Worm (Caenorhabditis elegans): ENCODE results near the gene mett-10.
A peak's percentile ranks its signal among the peaks of the same experiment; 100 is the strongest.

Gene mett-10

DNA sequence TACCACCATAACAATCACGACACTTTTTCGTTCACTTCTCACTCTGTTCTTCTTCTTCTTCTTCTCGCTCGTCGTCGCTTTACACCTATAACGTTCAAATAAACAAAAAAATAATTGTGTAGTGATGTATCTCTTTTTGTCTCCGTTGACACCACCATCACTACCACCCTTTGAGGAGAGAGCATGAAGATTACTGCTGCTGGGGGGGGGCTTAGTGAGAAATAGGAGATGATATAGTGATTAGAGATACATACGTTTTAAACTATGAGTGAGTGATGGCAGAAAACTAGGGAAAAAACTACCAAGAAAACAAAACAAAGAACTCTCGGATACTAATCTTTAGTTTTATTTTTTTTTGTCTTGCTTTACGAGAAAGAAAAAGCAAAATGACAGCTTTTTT is 11.5 kb downstream of the mett-10 start:
- TF ChIP-seq ceh-13 (GFP tag; optimal IDR thresholded peaks at IDR 0.05), result no peak
- no peak for TF ChIP-seq flt-1 (GFP tag; IDR thresholded peaks at IDR 0.05)
- TF ChIP-seq pes-1 (GFP tag; IDR thresholded peaks at IDR 0.05), result no peak
- no peak for TF ChIP-seq ceh-36 (tag; optimal IDR thresholded peaks at IDR 0.05)
- no peak for TF ChIP-seq ama-1 (optimal IDR thresholded peaks at IDR 0.05)
- no peak for TF ChIP-seq sea-1 (GFP tag; conservative IDR thresholded peaks at IDR 0.05)
- no peak for TF ChIP-seq hmg-4 (GFP tag; optimal IDR thresholded peaks at IDR 0.05)
- no peak for TF ChIP-seq tbx-37 (GFP tag; conservative IDR thresholded peaks at IDR 0.05)
- no peak for TF ChIP-seq B0310.2 (tag; optimal IDR thresholded peaks at IDR 0.05)
- no peak for TF ChIP-seq aly-1 (tag; optimal IDR thresholded peaks at IDR 0.05)

- TF ChIP-seq ceh-13 (GFP tag; optimal IDR thresholded peaks at IDR 0.05) (no peak), tbx-37 (GFP tag; conservative IDR thresholded peaks at IDR 0.05) (no peak), hnd-1 (tag; optimal IDR thresholded peaks at IDR 0.05) (no peak), F13C5.2 (tag; optimal IDR thresholded peaks at IDR 0.05) (no peak), aly-1 (tag; optimal IDR thresholded peaks at IDR 0.05) (no peak), sea-1 (GFP tag; conservative IDR thresholded peaks at IDR 0.05) (no peak), flt-1 (GFP tag; IDR thresholded peaks at IDR 0.05) (no peak), pes-1 (GFP tag; IDR thresholded peaks at IDR 0.05) (no peak), tbx-11 (GFP tag; IDR thresholded peaks at IDR 0.05) (no peak), B0310.2 (tag; optimal IDR thresholded peaks at IDR 0.05) (no peak), hmg-4 (GFP tag; optimal IDR thresholded peaks at IDR 0.05) (no peak)
Measured at ce11 chrIII:10132495-10133450, 17.9 kb downstream of the mett-10 start.

ce11 chrIII:10134517-10134916 is 19.7 kb downstream of the mett-10 start:
- TF ChIP-seq flt-1 (GFP tag; IDR thresholded peaks at IDR 0.05), result no peak
- no peak for TF ChIP-seq pes-1 (GFP tag; IDR thresholded peaks at IDR 0.05)
- TF ChIP-seq scrt-1 (GFP tag; IDR thresholded peaks at IDR 0.05), result no peak

DNA sequence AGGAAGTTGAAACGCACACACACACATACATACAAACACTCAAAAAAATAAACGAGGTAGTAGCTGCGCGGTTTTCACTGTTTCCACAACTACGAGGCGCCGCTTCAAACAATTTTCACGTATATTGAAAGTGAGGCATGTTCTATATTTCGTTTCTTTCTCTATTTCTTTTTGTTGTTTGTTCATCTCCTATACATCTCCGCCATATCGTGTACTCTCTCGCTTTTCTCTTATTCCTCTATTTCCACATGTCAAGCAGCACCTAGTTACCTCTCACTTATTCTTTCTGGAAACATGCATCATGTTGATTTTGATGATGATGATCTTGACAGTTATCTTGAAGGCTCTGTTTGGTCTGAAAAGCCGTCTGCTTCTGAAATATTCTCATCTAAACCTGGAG is 21.9 kb downstream of the mett-10 start, which contains the start of gene ZK1128.7:
Gene ZK1128.7, plus strand, starts transcription at position 229 of the 400 bp plus-strand sequence.
- TF ChIP-seq hnd-1 (tag; optimal IDR thresholded peaks at IDR 0.05), result no peak
- no peak for TF ChIP-seq ama-1 (optimal IDR thresholded peaks at IDR 0.05)
- TF ChIP-seq flt-1 (GFP tag; IDR thresholded peaks at IDR 0.05), result no peak

- no peak for TF ChIP-seq aly-1 (tag; optimal IDR thresholded peaks at IDR 0.05)
- TF ChIP-seq tbx-37 (GFP tag; conservative IDR thresholded peaks at IDR 0.05), result no peak
- TF ChIP-seq tra-4 (tag; optimal IDR thresholded peaks at IDR 0.05), result no peak
- no peak for TF ChIP-seq hmbx-1 (tag; optimal IDR thresholded peaks at IDR 0.05)
- TF ChIP-seq scrt-1 (GFP tag; IDR thresholded peaks at IDR 0.05), result no peak
- no peak for TF ChIP-seq pes-1 (GFP tag; IDR thresholded peaks at IDR 0.05)
- TF ChIP-seq ama-1 (optimal IDR thresholded peaks at IDR 0.05), result no peak
- TF ChIP-seq flt-1 (GFP tag; IDR thresholded peaks at IDR 0.05), result no peak
- TF ChIP-seq tbx-11 (GFP tag; IDR thresholded peaks at IDR 0.05), result no peak
Measured at ce11 chrIII:10140732-10141131, 25.9 kb downstream of the mett-10 start, which contains the start of gene K08E5.6. Gene K08E5.6, plus strand, starts transcription at chrIII:10141032.

ce11 chrIII:10146701-10147100 is 31.9 kb downstream of the mett-10 start, which contains the start of gene K08E5.1:
Gene K08E5.1, minus strand, starts transcription at chrIII:10146801.
- TF ChIP-seq tra-4 (tag; optimal IDR thresholded peaks at IDR 0.05), result no peak

- no peak for TF ChIP-seq ceh-13 (GFP tag; optimal IDR thresholded peaks at IDR 0.05)
- TF ChIP-seq scrt-1 (GFP tag; IDR thresholded peaks at IDR 0.05), result no peak
Measured at ce11 chrIII:10149910-10150309, 35.1 kb downstream of the mett-10 start.

- TF ChIP-seq hnd-1 (tag; optimal IDR thresholded peaks at IDR 0.05) (no peak), ceh-13 (GFP tag; optimal IDR thresholded peaks at IDR 0.05) (no peak), tra-4 (tag; optimal IDR thresholded peaks at IDR 0.05) (no peak), ets-7 (tag; optimal IDR thresholded peaks at IDR 0.05) (no peak), scrt-1 (GFP tag; IDR thresholded peaks at IDR 0.05) (no peak), aly-1 (tag; optimal IDR thresholded peaks at IDR 0.05) (no peak), tbx-37 (GFP tag; conservative IDR thresholded peaks at IDR 0.05) (no peak)
Measured at ce11 chrIII:10150710-10151109, 35.9 kb downstream of the mett-10 start.

DNA sequence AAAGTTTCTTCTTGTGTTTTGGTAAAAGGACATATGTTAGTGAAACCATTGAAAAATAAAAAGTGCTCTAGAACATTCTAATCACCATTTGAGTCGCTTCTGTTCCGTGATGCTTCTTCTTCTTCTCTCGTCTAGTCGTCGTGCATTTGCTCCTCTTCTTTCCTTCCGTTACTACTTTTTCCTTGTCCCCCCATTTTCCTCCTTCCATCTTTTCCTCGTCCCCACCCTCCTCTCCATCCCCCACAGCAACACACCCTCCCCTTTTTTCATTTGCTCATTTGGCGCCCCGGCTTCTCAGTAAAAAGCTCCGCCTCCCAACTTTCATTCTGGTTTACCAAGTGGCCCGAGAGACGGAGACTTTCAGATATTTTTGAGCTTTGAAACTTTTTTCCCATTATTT is 36.9 kb downstream of the mett-10 start:
- 0 out of 2 replicates have a peak, but pooled peaks have one; percentile 33 for TF ChIP-seq scrt-1 (GFP tag; IDR thresholded peaks at IDR 0.05)
- TF ChIP-seq B0310.2 (tag; optimal IDR thresholded peaks at IDR 0.05), result no peak
